Worm (Caenorhabditis elegans): ENCODE measurements around the gene C18C4.7.

ce11 chrV:5525208-5525607, 41.8 kb downstream of the C18C4.7 start:
- no peak for TF ChIP-seq egl-27 (tag; optimal IDR thresholded peaks at IDR 0.05)
- no peak for TF ChIP-seq R02D3.7 (tag; optimal IDR thresholded peaks at IDR 0.05)
- no peak for TF ChIP-seq nhr-237 (tag; optimal IDR thresholded peaks at IDR 0.05)
- no peak for TF ChIP-seq nfya-1 (tag; optimal IDR thresholded peaks at IDR 0.05; ENCODE audit: insufficient read depth)
- TF ChIP-seq unc-62 (GFP tag; optimal IDR thresholded peaks at IDR 0.05): no peak
- no peak for TF ChIP-seq snpc-4 (tag; optimal IDR thresholded peaks at IDR 0.05)
- TF ChIP-seq nhr-25 (tag; optimal IDR thresholded peaks at IDR 0.05): no peak
- no peak for TF ChIP-seq daf-12 (tag; optimal IDR thresholded peaks at IDR 0.05)
- no peak for TF ChIP-seq nhr-77 (tag; optimal IDR thresholded peaks at IDR 0.05)
- TF ChIP-seq pha-4 (tag; optimal IDR thresholded peaks at IDR 0.05): no peak
